Worm (Caenorhabditis elegans) whole organism, L1 larva: Measurements from ENCODE around the gene fbxb-107.
A peak's percentile ranks its signal among the peaks of the same experiment; 100 is the strongest.

ENCODE experiments used
- F16B12.6 ChIP-seq: fragments of 150-350 bp; optimal IDR thresholded peaks from 2 replicates; lab custom pipeline; 2014; ENCODE audit warnings: missing biosample characterization, missing genetic modification characterization
- aly-2 ChIP-seq: fragments of 150-350 bp; optimal IDR thresholded peaks from 2 replicates; lab custom pipeline; 2014; ENCODE audit warnings: missing biosample characterization, missing genetic modification characterization
- blmp-1 ChIP-seq: fragments of 150-350 bp; optimal IDR thresholded peaks from 2 replicates; lab custom pipeline; 2014; ENCODE audit warnings: missing biosample characterization, missing genetic modification characterization
- ceh-88 ChIP-seq: fragments of 200-800 bp; sonication (Bioruptor generic); IDR thresholded peaks from 2 replicates; pipeline ENCODE4 v1.3.6; 2022; ENCODE audit warnings: missing genetic modification characterization, missing compliant biosample characterization
- ces-1 ChIP-seq: fragments of 150-350 bp; optimal IDR thresholded peaks from 2 replicates; lab custom pipeline; 2014; ENCODE audit warnings: missing biosample characterization, missing genetic modification reagents, missing genetic modification characterization
- efl-1 ChIP-seq, 4 experiments: fragments of 150-350 bp; optimal IDR thresholded peaks in 3 of 4; peaks in 1 of 4; 1 replicate in 1 of 4; 2 replicates in 3 of 4; lab custom pipeline; 2014; ENCODE audit warnings: missing biosample characterization in 2 of 4, missing genetic modification characterization in 2 of 4, missing genetic modification reagents in 2 of 4
- efl-3 ChIP-seq: fragments of 200-800 bp; sonication (Bioruptor generic); optimal IDR thresholded peaks from 2 replicates; lab custom pipeline; 2018; ENCODE audit warnings: mild to moderate bottlenecking, missing genetic modification characterization, missing compliant biosample characterization
- egl-13 ChIP-seq: sonication (generic microtip); optimal IDR thresholded peaks from 2 replicates; lab custom pipeline; 2016; ENCODE audit warnings: missing genotype, missing genetic modification reagents, missing genetic modification characterization, missing compliant biosample characterization
- elt-2 ChIP-seq: sonication (generic microtip); optimal IDR thresholded peaks from 2 replicates; lab custom pipeline; 2016; ENCODE audit warnings: missing genetic modification characterization, mild to moderate bottlenecking, inconsistent platforms, missing compliant biosample characterization, missing genetic modification reagents
- elt-3 ChIP-seq, 6 experiments: fragments of 150-350 bp in 1 of 6; sonication (generic microtip); optimal IDR thresholded peaks; 2 replicates each; lab custom pipeline; 2017 to 2018; ENCODE audit warnings: missing biosample characterization in 6 of 6, missing genetic modification characterization in 6 of 6, inconsistent platforms in 1 of 6
- ets-5 ChIP-seq: fragments of 200-800 bp; sonication (Bioruptor generic); IDR thresholded peaks from 2 replicates; pipeline ENCODE4 v1.3.6; 2022; ENCODE audit warnings: missing genetic modification characterization, missing compliant biosample characterization
- fkh-10 ChIP-seq: sonication (generic microtip); optimal IDR thresholded peaks from 2 replicates; lab custom pipeline; 2017; ENCODE audit warnings: missing biosample characterization, missing genetic modification reagents, missing genetic modification characterization
- fkh-8 ChIP-seq: sonication (generic microtip); optimal IDR thresholded peaks from 2 replicates; lab custom pipeline; 2016; ENCODE audit warnings: mild to moderate bottlenecking, missing genetic modification characterization, missing compliant biosample characterization
- grh-1 ChIP-seq: fragments of 200-800 bp; sonication (Bioruptor generic); IDR thresholded peaks from 2 replicates; pipeline ENCODE4 v1.3.6; 2022; ENCODE audit warnings: missing genetic modification reagents, missing genetic modification characterization, missing compliant biosample characterization
- hlh-4 ChIP-seq: sonication (generic microtip); optimal IDR thresholded peaks from 2 replicates; lab custom pipeline; 2016; ENCODE audit warnings: mild to moderate bottlenecking, missing genetic modification characterization, missing compliant biosample characterization
- hpl-2 ChIP-seq: fragments of 150-350 bp; optimal IDR thresholded peaks from 2 replicates; lab custom pipeline; 2014; ENCODE audit warnings: missing biosample characterization, missing genetic modification reagents, missing genetic modification characterization
- irx-1 ChIP-seq: sonication (generic microtip); optimal IDR thresholded peaks from 2 replicates; lab custom pipeline; 2016; ENCODE audit warnings: missing genetic modification characterization, missing compliant biosample characterization
- isw-1 ChIP-seq: fragments of 200-800 bp; sonication (Bioruptor generic); IDR thresholded peaks from 2 replicates; pipeline ENCODE4 v1.3.6; 2022; ENCODE audit warnings: missing genetic modification characterization, missing compliant biosample characterization
- lin-13 ChIP-seq: fragments of 150-350 bp; optimal IDR thresholded peaks from 2 replicates; lab custom pipeline; 2014; ENCODE audit warnings: missing biosample characterization, missing genetic modification reagents, missing genetic modification characterization
- lin-14 ChIP-seq: fragments of 200-800 bp; sonication (Bioruptor generic); optimal IDR thresholded peaks from 2 replicates; lab custom pipeline; 2018; ENCODE audit warnings: mild to moderate bottlenecking, missing genetic modification characterization, moderate library complexity, missing compliant biosample characterization
- lin-39 ChIP-seq: fragments of 150-350 bp; optimal IDR thresholded peaks from 2 replicates; lab custom pipeline; 2014; ENCODE audit warnings: missing biosample characterization, missing genetic modification reagents, missing genetic modification characterization
- lsy-2 ChIP-seq, 2 experiments: fragments of 150-350 bp; optimal IDR thresholded peaks; 2 replicates each; lab custom pipeline; 2014; ENCODE audit warnings: missing biosample characterization in 2 of 2, missing genetic modification characterization in 2 of 2
- mab-9 ChIP-seq: fragments of 200-800 bp; sonication (Bioruptor generic); IDR thresholded peaks from 2 replicates; pipeline ENCODE4 v1.3.6; 2022; ENCODE audit warnings: missing genetic modification reagents, missing genetic modification characterization, missing compliant biosample characterization
- mdl-1 ChIP-seq, 2 experiments: fragments of 150-350 bp; optimal IDR thresholded peaks; 2 replicates each; lab custom pipeline; 2014 to 2017; ENCODE audit warnings: missing biosample characterization in 2 of 2, missing genetic modification characterization in 2 of 2, inconsistent platforms in 1 of 2
- nhr-12 ChIP-seq: sonication (generic microtip); optimal IDR thresholded peaks from 2 replicates; lab custom pipeline; 2017; ENCODE audit warnings: missing biosample characterization, missing genetic modification characterization
- nhr-237 ChIP-seq: fragments of 150-350 bp; optimal IDR thresholded peaks from 2 replicates; lab custom pipeline; 2014; ENCODE audit warnings: missing biosample characterization, missing genetic modification characterization
- nhr-28 ChIP-seq: fragments of 150-350 bp; optimal IDR thresholded peaks from 2 replicates; lab custom pipeline; 2014; ENCODE audit warnings: missing biosample characterization, missing genetic modification characterization
- nhr-71 ChIP-seq: sonication (generic microtip); optimal IDR thresholded peaks from 2 replicates; lab custom pipeline; 2016; ENCODE audit warnings: mild to moderate bottlenecking, missing genetic modification characterization, moderate library complexity, missing compliant biosample characterization
- nhr-76 ChIP-seq: sonication (generic microtip); optimal IDR thresholded peaks from 2 replicates; lab custom pipeline; 2017; ENCODE audit warnings: missing biosample characterization, missing genetic modification characterization
- rnt-1 ChIP-seq: sonication (generic microtip); optimal IDR thresholded peaks from 2 replicates; lab custom pipeline; 2016; ENCODE audit warnings: mild to moderate bottlenecking, missing genetic modification characterization, moderate library complexity, missing compliant biosample characterization
- snpc-4 ChIP-seq: fragments of 150-350 bp; optimal IDR thresholded peaks from 2 replicates; lab custom pipeline; 2014; ENCODE audit warnings: missing biosample characterization, missing genetic modification characterization
- snu-23 ChIP-seq: sonication (generic microtip); optimal IDR thresholded peaks from 2 replicates; lab custom pipeline; 2016; ENCODE audit warnings: missing genetic modification characterization, missing compliant biosample characterization
- sox-4 ChIP-seq: sonication (generic microtip); optimal IDR thresholded peaks from 2 replicates; lab custom pipeline; 2016; ENCODE audit warnings: missing genetic modification characterization, missing compliant biosample characterization
- tlp-1 ChIP-seq: fragments of 150-350 bp; optimal IDR thresholded peaks from 2 replicates; lab custom pipeline; 2014; ENCODE audit warnings: missing biosample characterization, missing genetic modification characterization
- unc-62 ChIP-seq: fragments of 150-350 bp; optimal IDR thresholded peaks from 2 replicates; lab custom pipeline; 2014; ENCODE audit warnings: missing biosample characterization, missing genetic modification reagents, missing genetic modification characterization
- unc-86 ChIP-seq: sonication (generic microtip); optimal IDR thresholded peaks from 2 replicates; lab custom pipeline; 2016; ENCODE audit warnings: missing genetic modification characterization, missing compliant biosample characterization
- zag-1 ChIP-seq: fragments of 150-350 bp; optimal IDR thresholded peaks from 2 replicates; lab custom pipeline; 2014; ENCODE audit warnings: missing biosample characterization, missing genetic modification characterization
- zip-4 ChIP-seq: fragments of 200-800 bp; sonication (Bioruptor generic); optimal IDR thresholded peaks from 2 replicates; lab custom pipeline; 2018; ENCODE audit warnings: mild to moderate bottlenecking, missing genetic modification characterization, moderate library complexity, missing compliant biosample characterization
- ztf-4 ChIP-seq: fragments of 150-350 bp; optimal IDR thresholded peaks from 2 replicates; lab custom pipeline; 2014; ENCODE audit warnings: missing biosample characterization, missing genetic modification characterization

The fbxb-107 gene

ce11 chrII:2719212-2719611 lies 39.4 kb upstream of the fbxb-107 start:
- TF ChIP-seq zip-4 = no peak
- TF ChIP-seq snpc-4 (tag; lab: Kevin White, UChicago) = no peak
- TF ChIP-seq hlh-4 (tag; lab: Kevin White, UChicago) = no peak
- no peak for TF ChIP-seq fkh-8 (tag; lab: Kevin White, UChicago)
- TF ChIP-seq mab-9 (GFP tag; lab: Robert Waterston, UW) = no peak
- TF ChIP-seq elt-3 (tag; optimal IDR thresholded peaks at IDR 0.05; lab: Kevin White, UChicago) = no peak
- TF ChIP-seq tlp-1 (tag; lab: Kevin White, UChicago) = no peak
- no peak for TF ChIP-seq mdl-1 (tag; optimal IDR thresholded peaks at IDR 0.05; lab: Kevin White, UChicago)
- TF ChIP-seq nhr-71 = no peak
- no peak for TF ChIP-seq aly-2 (tag; lab: Kevin White, UChicago)

- no peak for TF ChIP-seq nhr-237 (tag; lab: Kevin White, UChicago)
- no peak for TF ChIP-seq unc-62 (GFP tag; lab: Kevin White, UChicago)
- TF ChIP-seq blmp-1 (tag; lab: Kevin White, UChicago) = no peak
- TF ChIP-seq lin-39 = no peak
Observed at ce11 chrII:2721992-2722391, 36.6 kb upstream of the fbxb-107 start.

- TF ChIP-seq unc-62 (GFP tag; lab: Kevin White, UChicago) (no peak), snu-23 (no peak), sox-4 (tag; lab: Kevin White, UChicago) (no peak), nhr-28 (no peak), ztf-4 (tag; lab: Kevin White, UChicago) (no peak), zip-4 (no peak), grh-1 (no peak)
Observed at ce11 chrII:2725561-2725960, 33.0 kb upstream of the fbxb-107 start, which contains the start of the genes T05A8.11 and nep-2. Gene T05A8.11, minus strand, starts transcription at chrII:2725661. Gene nep-2, minus strand, starts transcription at chrII:2725752.

- TF ChIP-seq lin-13 = no peak
- TF ChIP-seq F16B12.6 (tag; lab: Kevin White, UChicago) = no peak
- no peak for TF ChIP-seq lsy-2 (tag; optimal IDR thresholded peaks at IDR 0.05; lab: Kevin White, UChicago)
- no peak for TF ChIP-seq ets-5 (GFP tag; lab: Robert Waterston, UW)
- TF ChIP-seq rnt-1 = peak; percentile 43
- no peak for TF ChIP-seq ceh-88 (GFP tag; lab: Robert Waterston, UW)
- no peak for TF ChIP-seq mab-9 (GFP tag; lab: Robert Waterston, UW)
- peak; percentile 33 for TF ChIP-seq lin-14 (GFP tag; lab: Kevin White, UChicago)
- TF ChIP-seq fkh-10 (GFP tag; lab: Kevin White, UChicago) = no peak
- no peak for TF ChIP-seq unc-86 (tag; lab: Kevin White, UChicago)
- TF ChIP-seq nhr-12 (tag; lab: Kevin White, UChicago) = no peak
- no peak for TF ChIP-seq irx-1 (tag; lab: Kevin White, UChicago)
- no peak for TF ChIP-seq blmp-1 (tag; lab: Kevin White, UChicago)
- no peak for TF ChIP-seq hpl-2
- no peak for TF ChIP-seq aly-2 (tag; lab: Kevin White, UChicago)
- TF ChIP-seq ces-1 = no peak
- no peak for TF ChIP-seq efl-1 (optimal IDR thresholded peaks at IDR 0.05; lab: Kevin White, UChicago)
- TF ChIP-seq efl-1 (GFP tag; optimal IDR thresholded peaks at IDR 0.05 in 1 of 2; lab: Kevin White, UChicago) = no peak
- TF ChIP-seq nhr-71 = peak; percentile 0
- TF ChIP-seq egl-13 = no peak
- TF ChIP-seq nhr-76 (tag; lab: Kevin White, UChicago) = no peak
- TF ChIP-seq elt-2 (tag; lab: Kevin White, UChicago) = no peak
- TF ChIP-seq zag-1 (tag; lab: Kevin White, UChicago) = no peak
- no peak for TF ChIP-seq efl-3 (GFP tag; lab: Kevin White, UChicago)
- TF ChIP-seq isw-1 (GFP tag; lab: Robert Waterston, UW) = no peak
Observed at ce11 chrII:2726774-2727173, 31.8 kb upstream of the fbxb-107 start.
